Fruit fly (Drosophila melanogaster) whole organism, embryonic: ENCODE measurements around the gene Cad96Cb.

Experiments
- Antp ChIP-seq: fragments of 200-800 bp; sonication (Bioruptor generic); optimal IDR thresholded peaks from 3 replicates; lab custom pipeline; 2016; ENCODE audit warnings: missing biosample characterization, missing genetic modification characterization
- Asciz ChIP-seq: fragments of 200-800 bp; sonication (Bioruptor generic); optimal IDR thresholded peaks from 2 replicates; lab custom pipeline; 2017; ENCODE audit warnings: missing biosample characterization, mild to moderate bottlenecking, missing genetic modification characterization, missing genetic modification reagents
- B-H2 ChIP-seq: fragments of 200-800 bp; sonication (Bioruptor generic); optimal IDR thresholded peaks from 2 replicates; lab custom pipeline; 2018; ENCODE audit warnings: missing biosample characterization, mild to moderate bottlenecking, missing genetic modification characterization
- CG11560 ChIP-seq: fragments of 200-800 bp; sonication (Bioruptor generic); IDR thresholded peaks from 3 replicates; pipeline ENCODE4 v1.3.6; 2022; ENCODE audit warnings: missing biosample characterization, missing genetic modification characterization
- CG1233 ChIP-seq: fragments of 200-800 bp; sonication (Bioruptor generic); optimal IDR thresholded peaks from 4 replicates; lab custom pipeline; 2018; ENCODE audit warnings: missing biosample characterization, mild to moderate bottlenecking, missing genetic modification characterization
- CG12391 ChIP-seq: fragments of 200-800 bp; sonication (Bioruptor generic); optimal IDR thresholded peaks from 3 replicates; lab custom pipeline; 2018; ENCODE audit warnings: missing biosample characterization, mild to moderate bottlenecking, missing genetic modification characterization, moderate library complexity
- CG13894 ChIP-seq: fragments of 200-800 bp; sonication (Bioruptor generic); optimal IDR thresholded peaks from 3 replicates; lab custom pipeline; 2018; ENCODE audit warnings: missing biosample characterization, mild to moderate bottlenecking, missing genetic modification characterization, moderate library complexity
- CG15269 ChIP-seq: fragments of 200-800 bp; sonication (Bioruptor generic); optimal IDR thresholded peaks from 2 replicates; lab custom pipeline; 2018; ENCODE audit warnings: missing biosample characterization, mild to moderate bottlenecking, missing genetic modification characterization, moderate library complexity
- CG17802 ChIP-seq: fragments of 200-800 bp; sonication (Bioruptor generic); optimal IDR thresholded peaks from 2 replicates; lab custom pipeline; 2018; ENCODE audit warnings: missing biosample characterization, mild to moderate bottlenecking, missing genetic modification characterization, moderate library complexity
- CG17829 ChIP-seq: fragments of 200-800 bp; optimal IDR thresholded peaks from 2 replicates; lab custom pipeline; 2019; ENCODE audit warnings: missing biosample characterization, mild to moderate bottlenecking, missing genetic modification characterization, moderate library complexity
- CG33213 ChIP-seq: fragments of 200-800 bp; sonication (Bioruptor generic); optimal IDR thresholded peaks from 3 replicates; lab custom pipeline; 2016; ENCODE audit warnings: missing biosample characterization, missing genetic modification characterization
- CG3407 ChIP-seq: fragments of 200-800 bp; sonication (Bioruptor generic); optimal IDR thresholded peaks from 2 replicates; lab custom pipeline; 2018; ENCODE audit warnings: missing biosample characterization, mild to moderate bottlenecking, missing genetic modification characterization
- CG34376 ChIP-seq: fragments of 200-800 bp; sonication (Bioruptor generic); optimal IDR thresholded peaks from 2 replicates; lab custom pipeline; 2018; ENCODE audit warnings: missing biosample characterization, mild to moderate bottlenecking, missing genetic modification characterization
- CG42726 ChIP-seq: fragments of 200-800 bp; sonication (Bioruptor generic); IDR thresholded peaks from 2 replicates; pipeline ENCODE4 v1.3.6; 2022; ENCODE audit warnings: missing biosample characterization, missing genetic modification characterization; ENCODE audit not compliant: partially characterized antibody
- CG4820 ChIP-seq: fragments of 200-800 bp; sonication (Bioruptor generic); optimal IDR thresholded peaks from 3 replicates; lab custom pipeline; 2016; ENCODE audit warnings: missing biosample characterization, missing genetic modification characterization
- CG6791 ChIP-seq: fragments of 200-800 bp; sonication (Bioruptor generic); IDR thresholded peaks from 3 replicates; pipeline ENCODE4 v1.3.6; 2022; ENCODE audit warnings: missing biosample characterization, missing genetic modification characterization; ENCODE audit not compliant: partially characterized antibody
- CG6813 ChIP-seq: fragments of 200-800 bp; sonication (Bioruptor generic); optimal IDR thresholded peaks from 2 replicates; lab custom pipeline; 2017; ENCODE audit warnings: missing biosample characterization, missing genetic modification characterization, mild to moderate bottlenecking, moderate library complexity, missing genetic modification reagents
- CG9727 ChIP-seq: fragments of 200-800 bp; sonication (Bioruptor generic); optimal IDR thresholded peaks from 3 replicates; lab custom pipeline; 2017; ENCODE audit warnings: missing biosample characterization, mild to moderate bottlenecking, missing genetic modification characterization
- Dad ChIP-seq: fragments of 200-800 bp; sonication (Bioruptor generic); optimal IDR thresholded peaks from 3 replicates; lab custom pipeline; 2016; ENCODE audit warnings: missing biosample characterization, missing genetic modification characterization
- Ets65A ChIP-seq: fragments of 200-800 bp; sonication (Bioruptor generic); peaks from one replicate; lab custom pipeline; 2016; ENCODE audit warnings: missing biosample characterization, missing genetic modification characterization
- Gug ChIP-seq: fragments of 200-800 bp; sonication (Bioruptor generic); IDR thresholded peaks from 4 replicates; pipeline ENCODE4 v1.3.6; 2022; ENCODE audit warnings: missing biosample characterization, missing genetic modification characterization
- Lhr ChIP-seq: fragments of 200-800 bp; sonication (Bioruptor generic); optimal IDR thresholded peaks from 3 replicates; lab custom pipeline; 2017; ENCODE audit warnings: mild to moderate bottlenecking, missing biosample characterization, missing genetic modification reagents, missing genetic modification characterization
- Myb ChIP-seq: fragments of 200-800 bp; sonication (Bioruptor generic); optimal IDR thresholded peaks from 2 replicates; lab custom pipeline; 2016; ENCODE audit warnings: missing biosample characterization, missing genetic modification characterization
- NfI ChIP-seq: fragments of 200-800 bp; sonication (Bioruptor generic); optimal IDR thresholded peaks from 3 replicates; lab custom pipeline; 2018; ENCODE audit warnings: missing biosample characterization, mild to moderate bottlenecking, missing genetic modification characterization, moderate library complexity
- Oaz ChIP-seq: fragments of 200-800 bp; sonication (Bioruptor generic); IDR thresholded peaks from 2 replicates; pipeline ENCODE4 v1.3.6; 2022; ENCODE audit warnings: missing biosample characterization, missing genetic modification characterization
- Opbp ChIP-seq: fragments of 200-800 bp; sonication (Bioruptor generic); IDR thresholded peaks from 3 replicates; pipeline ENCODE4 v1.3.6; 2022; ENCODE audit warnings: missing biosample characterization, missing genetic modification characterization; ENCODE audit not compliant: partially characterized antibody
- Sox100B ChIP-seq: fragments of 200-800 bp; sonication (Bioruptor generic); optimal IDR thresholded peaks from 3 replicates; lab custom pipeline; 2018; ENCODE audit warnings: missing biosample characterization, mild to moderate bottlenecking, missing genetic modification characterization
- Ssrp ChIP-seq: fragments of 200-800 bp; sonication (Bioruptor generic); optimal IDR thresholded peaks from 2 replicates; lab custom pipeline; 2018; ENCODE audit warnings: missing biosample characterization, mild to moderate bottlenecking, missing genetic modification characterization, moderate library complexity
- bab2 ChIP-seq: fragments of 200-800 bp; sonication (Bioruptor generic); optimal IDR thresholded peaks from 2 replicates; lab custom pipeline; 2016; ENCODE audit warnings: missing biosample characterization, missing genetic modification characterization
- corto ChIP-seq: fragments of 200-800 bp; sonication (Bioruptor generic); optimal IDR thresholded peaks from 2 replicates; lab custom pipeline; 2016; ENCODE audit warnings: missing biosample characterization, mild to moderate bottlenecking, missing genetic modification characterization, moderate library complexity
- crol ChIP-seq: fragments of 200-800 bp; sonication (Bioruptor generic); IDR thresholded peaks from 2 replicates; pipeline ENCODE4 v1.3.6; 2022; ENCODE audit warnings: missing biosample characterization, missing genetic modification characterization
- en ChIP-seq: fragments of 200-800 bp; sonication (Bioruptor generic); optimal IDR thresholded peaks from 2 replicates; lab custom pipeline; 2016; ENCODE audit warnings: missing biosample characterization, missing genetic modification characterization
- ewg ChIP-seq: fragments of 200-800 bp; sonication (Bioruptor generic); optimal IDR thresholded peaks from 3 replicates; lab custom pipeline; 2017; ENCODE audit warnings: mild to moderate bottlenecking, missing biosample characterization, missing genetic modification reagents, missing genetic modification characterization
- fd3F ChIP-seq: fragments of 200-800 bp; sonication (Bioruptor generic); optimal IDR thresholded peaks from 2 replicates; lab custom pipeline; 2018; ENCODE audit warnings: missing biosample characterization, mild to moderate bottlenecking, missing genetic modification characterization, moderate library complexity
- grau ChIP-seq: fragments of 200-800 bp; optimal IDR thresholded peaks from 3 replicates; lab custom pipeline; 2019; ENCODE audit warnings: missing biosample characterization, mild to moderate bottlenecking, missing genetic modification characterization, moderate library complexity
- hb ChIP-seq: fragments of 200-800 bp; sonication (Bioruptor generic); IDR thresholded peaks from 3 replicates; pipeline ENCODE4 v1.3.6; 2022; ENCODE audit warnings: missing biosample characterization, missing genetic modification characterization; ENCODE audit not compliant: partially characterized antibody
- her ChIP-seq: fragments of 200-800 bp; sonication (Bioruptor generic); optimal IDR thresholded peaks from 2 replicates; lab custom pipeline; 2016; ENCODE audit warnings: missing biosample characterization, missing genetic modification characterization
- klu ChIP-seq: fragments of 200-800 bp; sonication (Bioruptor generic); IDR thresholded peaks from 2 replicates; pipeline ENCODE4 v1.3.6; 2022; ENCODE audit warnings: missing biosample characterization, missing genetic modification characterization
- lab ChIP-seq: fragments of 200-800 bp; sonication (Bioruptor generic); optimal IDR thresholded peaks from 3 replicates; lab custom pipeline; 2017; ENCODE audit warnings: missing biosample characterization, missing genetic modification characterization, mild to moderate bottlenecking, moderate library complexity, missing genetic modification reagents
- nmo ChIP-seq: fragments of 200-800 bp; sonication (Bioruptor generic); optimal IDR thresholded peaks from 2 replicates; lab custom pipeline; 2018; ENCODE audit warnings: missing biosample characterization, mild to moderate bottlenecking, missing genetic modification characterization, moderate library complexity
- org-1 ChIP-seq: fragments of 200-800 bp; sonication (Bioruptor generic); optimal IDR thresholded peaks from 2 replicates; lab custom pipeline; 2017; ENCODE audit warnings: missing biosample characterization, missing genetic modification characterization
- prd ChIP-seq, 3 experiments: fragments of >200 bp in 2 of 3; fragments of 200-800 bp in 1 of 3; sonication (Bioruptor generic) in 1 of 3; optimal IDR thresholded peaks in 2 of 3; IDR thresholded peaks in 1 of 3; 2 replicates in 2 of 3; 3 replicates in 1 of 3; pipeline versions ENCODE4 v1.3.6 to Lab custom; 2017 to 2022; ENCODE audit warnings: missing biosample characterization in 1 of 3, missing genetic modification characterization in 1 of 3
- sc ChIP-seq, 3 experiments: fragments of >200 bp in 2 of 3; fragments of 200-800 bp in 1 of 3; sonication (Bioruptor generic) in 1 of 3; optimal IDR thresholded peaks; 2 replicates in 2 of 3; 3 replicates in 1 of 3; lab custom pipeline; 2017; ENCODE audit warnings: mild to moderate bottlenecking in 1 of 3, missing biosample characterization in 1 of 3, missing genetic modification characterization in 1 of 3, missing genetic modification reagents in 1 of 3
- sens-2 ChIP-seq: fragments of 200-800 bp; sonication (Bioruptor generic); IDR thresholded peaks from 2 replicates; pipeline ENCODE4 v1.3.6; 2022; ENCODE audit warnings: missing biosample characterization, missing genetic modification characterization
- slou ChIP-seq: fragments of 200-800 bp; sonication (Bioruptor generic); optimal IDR thresholded peaks from 3 replicates; lab custom pipeline; 2016; ENCODE audit warnings: missing biosample characterization, missing genetic modification characterization
- tgo ChIP-seq: fragments of 200-800 bp; sonication (Bioruptor generic); IDR thresholded peaks from 3 replicates; pipeline ENCODE4 v1.3.6; 2022; ENCODE audit warnings: missing biosample characterization, missing genetic modification characterization
- twi ChIP-seq: fragments of 200-800 bp; optimal IDR thresholded peaks from 2 replicates; lab custom pipeline; 2019; ENCODE audit warnings: missing biosample characterization, mild to moderate bottlenecking, missing genetic modification characterization, moderate library complexity
- vfl ChIP-seq: fragments of 200-800 bp; sonication (Bioruptor generic); optimal IDR thresholded peaks from 2 replicates; lab custom pipeline; 2016; ENCODE audit warnings: missing biosample characterization, missing genetic modification characterization
- yki ChIP-seq: fragments of >200 bp; optimal IDR thresholded peaks from 3 replicates; lab custom pipeline; 2018

The Cad96Cb gene

dm6 chr3R:25247379-25247869 lies 15.3 kb upstream of the Cad96Cb start, which contains the start of the genes RpS27 and Nup37 (continued):
- TF ChIP-seq Asciz (GFP tag; lab: Kevin White, UChicago) (peak; percentile 98), Gug (peak; percentile 92), CG12391 (tag; lab: Kevin White, UChicago) (peak; percentile 97), Opbp (GFP tag; lab: Robert Waterston, UW) (peak; percentile 100), Ssrp (tag; lab: Kevin White, UChicago) (peak; percentile 92), CG4820 (GFP tag; lab: Kevin White, UChicago) (peak; percentile 97), Sox100B (peak; percentile 97), CG3407 (peak; percentile 98), nmo (GFP tag; lab: Kevin White, UChicago) (peak; percentile 97), CG17829 (peak; percentile 94), CG34376 (GFP tag; lab: Kevin White, UChicago) (peak; percentile 100), lab (GFP tag; lab: Kevin White, UChicago) (peak; percentile 99), klu (GFP tag; lab: Robert Waterston, UW) (peak; percentile 92), corto (GFP tag; lab: Kevin White, UChicago) (peak; percentile 71), CG6813 (GFP tag; lab: Kevin White, UChicago) (peak; percentile 98), CG42726 (GFP tag; lab: Robert Waterston, UW) (no peak), CG6791 (GFP tag; lab: Robert Waterston, UW) (peak; percentile 32; the same call in 1 of the 3 replicates), CG13894 (peak; percentile 96), CG33213 (GFP tag; lab: Kevin White, UChicago) (peak; percentile 99), ewg (GFP tag; lab: Kevin White, UChicago) (peak; percentile 95), CG1233 (peak; percentile 99), vfl (peak; percentile 98), slou (GFP tag; lab: Kevin White, UChicago) (peak; percentile 97), CG9727 (GFP tag; lab: Kevin White, UChicago) (peak; percentile 99), yki (no peak), Antp (GFP tag; lab: Kevin White, UChicago) (peak; percentile 98), tgo (GFP tag; lab: Robert Waterston, UW) (peak; percentile 95), sc (optimal IDR thresholded peaks at IDR 0.05; lab: Kevin White, UChicago) (no peak), sc (GFP tag; optimal IDR thresholded peaks at IDR 0.05; lab: Kevin White, UChicago) (peak; percentile 97), org-1 (peak; percentile 97), Myb (GFP tag; lab: Kevin White, UChicago) (peak; percentile 94), NfI (peak; percentile 100), bab2 (GFP tag; lab: Kevin White, UChicago) (peak; percentile 97), B-H2 (GFP tag; lab: Kevin White, UChicago) (peak; percentile 100), twi (tag; lab: Kevin White, UChicago) (peak; percentile 93), CG17802 (tag; lab: Kevin White, UChicago) (peak; percentile 94), Ets65A (GFP tag; lab: Kevin White, UChicago) (peak; percentile 100), sens-2 (GFP tag; lab: Robert Waterston, UW) (peak; percentile 97), crol (GFP tag; lab: Robert Waterston, UW) (peak; percentile 78; the same call in 1 of the 2 replicates), Oaz (GFP tag; lab: Robert Waterston, UW) (peak; percentile 92), her (GFP tag; lab: Kevin White, UChicago) (peak; percentile 97), Lhr (GFP tag; lab: Kevin White, UChicago) (peak; percentile 97), hb (no peak), CG11560 (peak; percentile 89), prd (optimal IDR thresholded peaks at IDR 0.05; lab: Kevin White, UChicago) (no peak), prd (GFP tag; IDR thresholded peaks at IDR 0.05; lab: Robert Waterston, UW) (peak; percentile 91), grau (tag; lab: Kevin White, UChicago) (peak; percentile 92), fd3F (GFP tag; lab: Kevin White, UChicago) (peak; percentile 97), CG15269 (tag; lab: Kevin White, UChicago) (peak; percentile 94), Dad (GFP tag; lab: Kevin White, UChicago) (peak; percentile 99), en (peak; percentile 98)
